Fruit fly (Drosophila melanogaster): ENCODE data around the gene CG6000.

DNA sequence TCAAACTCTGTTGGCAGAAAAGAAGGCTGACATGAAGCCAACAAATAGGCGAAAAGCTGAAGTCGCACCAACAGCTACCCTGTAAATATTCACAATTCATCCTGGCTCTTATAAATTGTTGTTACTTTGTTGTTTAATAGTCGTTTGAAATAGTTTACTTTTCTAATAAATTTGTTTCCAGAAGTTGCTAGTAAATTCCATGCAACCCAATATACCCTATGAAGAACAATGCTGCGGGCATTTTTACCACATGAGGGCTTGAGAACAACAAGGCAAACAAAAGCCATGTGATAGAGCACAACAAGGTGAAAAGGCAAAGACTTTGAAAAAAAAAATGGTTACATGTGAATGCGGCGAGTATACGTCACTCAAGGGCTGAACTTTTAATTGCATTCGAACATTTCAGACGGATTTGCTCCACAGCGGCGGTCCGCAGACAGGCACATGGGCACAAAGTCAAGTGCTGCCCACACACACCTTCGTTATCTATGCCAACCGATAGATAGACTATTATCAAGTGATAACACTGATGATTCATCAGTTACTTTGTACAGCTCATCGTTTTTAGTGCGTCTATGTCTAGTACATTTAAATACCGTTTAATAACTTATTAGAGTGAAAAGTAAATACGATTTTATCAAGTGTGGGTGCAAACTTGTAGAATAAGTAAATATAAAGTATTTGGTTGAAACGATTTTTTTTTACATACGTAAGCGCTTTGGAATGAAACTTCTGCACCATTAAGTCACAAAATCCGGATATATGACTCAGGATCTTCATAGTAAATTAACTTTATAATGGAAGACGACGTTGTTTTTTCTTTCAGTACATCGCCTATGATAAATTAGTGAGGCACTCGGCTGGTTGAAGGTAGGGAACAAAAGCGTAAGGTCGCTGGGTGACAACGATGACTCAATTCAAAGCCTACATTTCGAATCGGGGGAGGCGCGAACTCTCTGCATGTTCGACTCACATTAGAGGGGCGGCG is 45.1 kb downstream of the CG6000 start:
- TF ChIP-seq pan (optimal IDR thresholded peaks at IDR 0.05) = peak; percentile 56
- no peak for TF ChIP-seq usp (GFP tag; optimal IDR thresholded peaks at IDR 0.05)
- no peak for TF ChIP-seq psq (optimal IDR thresholded peaks at IDR 0.05)
- TF ChIP-seq Dll (optimal IDR thresholded peaks at IDR 0.05) = no peak
- TF ChIP-seq CG8478 (optimal IDR thresholded peaks at IDR 0.05) = no peak
- TF ChIP-seq EcR (GFP tag; optimal IDR thresholded peaks at IDR 0.05) = no peak
